Fruit fly (Drosophila melanogaster) Kc167 (cell line): ENCODE data around the gene CG7900.

Source experiments
- insv ChIP-seq: fragments of >200 bp; optimal IDR thresholded peaks from 3 replicates; lab custom pipeline; 2018; ENCODE audit warnings: missing external identifiers
- ttk ChIP-seq: sonication (Bioruptor generic); optimal IDR thresholded peaks from 2 replicates; lab custom pipeline; 2017; ENCODE audit warnings: missing external identifiers

dm6 chr3R:8122198-8122970 is 28.5 kb downstream of the CG7900 start, which contains the start of gene CG7878:
- TF ChIP-seq insv (lab: Kevin White, UChicago), result no peak
- no peak for TF ChIP-seq ttk
